Worm (Caenorhabditis elegans) whole organism, L4 larva: ENCODE data around the gene str-23.
"Not testable (repeated sequence)": the region's sequence is repeated elsewhere in the genome, so short reads cannot be mapped to it uniquely, and the experiment has no call there.

Experiments
- ZK337.2 ChIP-seq: fragments of 200-800 bp; sonication (Bioruptor generic); IDR thresholded peaks from 2 replicates; pipeline ENCODE4 v1.3.6; 2022; ENCODE audit warnings: missing genetic modification reagents, missing genetic modification characterization, missing compliant biosample characterization
- aly-2 ChIP-seq: sonication (generic microtip); optimal IDR thresholded peaks from 2 replicates; lab custom pipeline; 2018; ENCODE audit warnings: missing biosample characterization, missing genetic modification characterization
- ama-1 ChIP-seq: fragments of 150-350 bp; optimal IDR thresholded peaks from 2 replicates; lab custom pipeline; 2014; ENCODE audit warnings: inconsistent platforms, mixed read lengths
- lin-39 ChIP-seq: fragments of 150-350 bp; optimal IDR thresholded peaks from 2 replicates; lab custom pipeline; 2014; ENCODE audit warnings: missing biosample characterization, missing genetic modification reagents, missing genetic modification characterization
- mdl-1 ChIP-seq, 2 experiments: fragments of 150-350 bp in 1 of 2; sonication (generic microtip) in 1 of 2; optimal IDR thresholded peaks; 2 replicates each; lab custom pipeline; 2014 to 2017; ENCODE audit warnings: missing biosample characterization in 2 of 2, missing genetic modification characterization in 2 of 2
- mep-1 ChIP-seq: fragments of 150-350 bp; sonication (generic microtip); optimal IDR thresholded peaks from 3 replicates; lab custom pipeline; 2014; ENCODE audit warnings: missing biosample characterization, missing genetic modification characterization
- mxl-2 ChIP-seq: fragments of 200-800 bp; sonication (Bioruptor generic); conservative IDR thresholded peaks from 2 replicates; pipeline ENCODE4 v1.3.6; 2022; ENCODE audit warnings: missing genetic modification reagents, missing genetic modification characterization, missing compliant biosample characterization
- nhr-6 ChIP-seq: fragments of 150-350 bp; optimal IDR thresholded peaks from 2 replicates; lab custom pipeline; 2014; ENCODE audit warnings: missing biosample characterization, missing genetic modification characterization
- rbr-2 ChIP-seq: sonication (generic microtip); optimal IDR thresholded peaks from 2 replicates; lab custom pipeline; 2016; ENCODE audit warnings: missing genotype, missing genetic modification characterization, missing compliant biosample characterization
- snpc-4 ChIP-seq: fragments of 150-350 bp; optimal IDR thresholded peaks from 2 replicates; lab custom pipeline; 2014; ENCODE audit warnings: missing biosample characterization, missing genetic modification characterization
- ztf-11 ChIP-seq: fragments of 150-350 bp; optimal IDR thresholded peaks from 2 replicates; lab custom pipeline; 2014; ENCODE audit warnings: missing biosample characterization, missing genetic modification characterization

- not testable (repeated sequence) for TF ChIP-seq nhr-6 (tag; lab: Kevin White, UChicago); mxl-2 (GFP tag; lab: Robert Waterston, UW); mep-1; aly-2 (tag; lab: Kevin White, UChicago); snpc-4 (tag; lab: Kevin White, UChicago); ztf-11 (tag; lab: Kevin White, UChicago); ZK337.2 (GFP tag; lab: Robert Waterston, UW); mdl-1 (tag; optimal IDR thresholded peaks at IDR 0.05; lab: Kevin White, UChicago); ama-1 (lab: Kevin White, UChicago); lin-39; rbr-2 (tag; lab: Kevin White, UChicago)
These were observed 1.5 kb upstream of the str-23 start, which contains the start of gene C55A1.4 for ce11 chrV:15643192-15643591.
